Worm (Caenorhabditis elegans): ENCODE data around the gene F18C5.5.

- TF ChIP-seq flt-1 (GFP tag; IDR thresholded peaks at IDR 0.05) (no peak), ztf-23 (GFP tag; IDR thresholded peaks at IDR 0.05) (no peak), ref-1 (GFP tag; conservative IDR thresholded peaks at IDR 0.05) (no peak), tab-1 (GFP tag; IDR thresholded peaks at IDR 0.05) (no peak), T22C8.4 (GFP tag; IDR thresholded peaks at IDR 0.05) (no peak), cog-1 (tag; optimal IDR thresholded peaks at IDR 0.05) (no peak), ztf-29 (GFP tag; IDR thresholded peaks at IDR 0.05) (no peak), klf-2 (GFP tag; conservative IDR thresholded peaks at IDR 0.05) (no peak), med-1 (GFP tag; optimal IDR thresholded peaks at IDR 0.05; ENCODE audit: insufficient read depth) (no peak)
Observed at ce11 chrII:6573677-6574076, 7.1 kb upstream of the F18C5.5 start, which contains the start of gene sra-28.

All from whole organism, midembryonic.